Worm (Caenorhabditis elegans) whole organism, L4 larva: ENCODE measurements around the gene mlt-9.

ENCODE experiments used
- F10B5.3 ChIP-seq: sonication (generic microtip); optimal IDR thresholded peaks from 2 replicates; lab custom pipeline; 2016; ENCODE audit warnings: mild to moderate bottlenecking, missing genetic modification characterization, missing compliant biosample characterization
- F26F4.8 ChIP-seq: fragments of 200-800 bp; sonication (Bioruptor generic); conservative IDR thresholded peaks from 2 replicates; pipeline ENCODE4 v1.3.6; 2022; ENCODE audit warnings: missing genetic modification characterization, missing compliant biosample characterization
- F37D6.2 ChIP-seq: sonication (generic microtip); optimal IDR thresholded peaks from 2 replicates; lab custom pipeline; 2016; ENCODE audit warnings: mild to moderate bottlenecking, missing genetic modification characterization, missing compliant biosample characterization
- F49E8.2 ChIP-seq: sonication (generic microtip); optimal IDR thresholded peaks from 2 replicates; lab custom pipeline; 2016; ENCODE audit warnings: missing compliant biosample characterization, mild to moderate bottlenecking, missing genetic modification characterization, borderline replicate concordance
- aha-1 ChIP-seq: fragments of 150-350 bp; peaks from one replicate; lab custom pipeline; 2014; ENCODE audit warnings: missing biosample characterization, missing genetic modification characterization
- attf-4 ChIP-seq: sonication (generic microtip); optimal IDR thresholded peaks from 3 replicates; lab custom pipeline; 2017; ENCODE audit warnings: missing biosample characterization, missing genetic modification characterization
- ceh-32 ChIP-seq: sonication (generic microtip); optimal IDR thresholded peaks from 2 replicates; lab custom pipeline; 2016; ENCODE audit warnings: mild to moderate bottlenecking, missing genetic modification characterization, missing compliant biosample characterization; ENCODE audit not compliant: poor library complexity
- ceh-62 ChIP-seq: sonication (generic microtip); optimal IDR thresholded peaks from 2 replicates; lab custom pipeline; 2017; ENCODE audit warnings: missing biosample characterization, missing genetic modification characterization
- ces-1 ChIP-seq: fragments of 150-350 bp; sonication (generic microtip); optimal IDR thresholded peaks from 4 replicates; lab custom pipeline; 2014; ENCODE audit warnings: missing biosample characterization, missing genetic modification reagents, missing genetic modification characterization
- cey-2 ChIP-seq: sonication (generic microtip); optimal IDR thresholded peaks from 3 replicates; lab custom pipeline; 2017; ENCODE audit warnings: missing genetic modification characterization, mild to moderate bottlenecking, missing compliant biosample characterization, antibody characterized with exemption, borderline replicate concordance; ENCODE audit not compliant: insufficient read depth
- daf-19 ChIP-seq: fragments of 200-800 bp; sonication (Bioruptor generic); conservative IDR thresholded peaks from 2 replicates; pipeline ENCODE4 v1.3.6; 2022; ENCODE audit warnings: missing genetic modification characterization, missing compliant biosample characterization
- dmd-9 ChIP-seq: fragments of 200-800 bp; sonication (Bioruptor generic); IDR thresholded peaks from 2 replicates; pipeline ENCODE4 v1.3.6; 2022; ENCODE audit warnings: missing genetic modification reagents, missing genetic modification characterization, missing compliant biosample characterization
- dpl-1 ChIP-seq: fragments of 150-350 bp; optimal IDR thresholded peaks from 2 replicates; lab custom pipeline; 2014; ENCODE audit warnings: missing biosample characterization, missing genetic modification reagents, missing genetic modification characterization
- egl-27 ChIP-seq: sonication (generic microtip); optimal IDR thresholded peaks from 3 replicates; lab custom pipeline; 2017; ENCODE audit warnings: missing biosample characterization, missing genetic modification reagents, missing genetic modification characterization
- egl-43 ChIP-seq: fragments of 200-800 bp; sonication (Bioruptor generic); IDR thresholded peaks from 2 replicates; pipeline ENCODE4 v1.3.6; 2022; ENCODE audit warnings: missing genetic modification reagents, missing genetic modification characterization, missing compliant biosample characterization
- gei-8 ChIP-seq: fragments of 200-800 bp; sonication (Bioruptor generic); optimal IDR thresholded peaks from 2 replicates; lab custom pipeline; 2018; ENCODE audit warnings: mild to moderate bottlenecking, missing genetic modification characterization, missing compliant biosample characterization
- hlh-30 ChIP-seq: sonication (generic microtip); optimal IDR thresholded peaks from 2 replicates; lab custom pipeline; 2017; ENCODE audit warnings: antibody characterized with exemption, mild to moderate bottlenecking, missing genetic modification characterization, missing compliant biosample characterization; ENCODE audit not compliant: insufficient read depth
- jun-1 ChIP-seq: fragments of 150-350 bp; optimal IDR thresholded peaks from 2 replicates; lab custom pipeline; 2014; ENCODE audit warnings: missing biosample characterization, missing genetic modification reagents, missing genetic modification characterization
- lim-7 ChIP-seq: fragments of 200-800 bp; sonication (Bioruptor generic); IDR thresholded peaks from 2 replicates; pipeline ENCODE4 v1.3.6; 2022; ENCODE audit warnings: missing genetic modification characterization, missing compliant biosample characterization
- lin-1 ChIP-seq: fragments of 200-800 bp; sonication (Bioruptor generic); IDR thresholded peaks from 2 replicates; pipeline ENCODE4 v1.3.6; 2022; ENCODE audit warnings: missing genetic modification reagents, missing genetic modification characterization, missing compliant biosample characterization
- lin-15B ChIP-seq: fragments of 150-350 bp; sonication (generic microtip); optimal IDR thresholded peaks from 3 replicates; lab custom pipeline; 2014; ENCODE audit warnings: missing biosample characterization, missing genetic modification characterization
- lin-39 ChIP-seq: fragments of 150-350 bp; optimal IDR thresholded peaks from 2 replicates; lab custom pipeline; 2014; ENCODE audit warnings: missing biosample characterization, missing genetic modification reagents, missing genetic modification characterization
- mdt-29 ChIP-seq: fragments of 200-800 bp; sonication (Bioruptor generic); IDR thresholded peaks from 2 replicates; pipeline ENCODE4 v1.3.6; 2022; ENCODE audit warnings: missing genetic modification reagents, missing genetic modification characterization, missing compliant biosample characterization
- mes-2 ChIP-seq: sonication (generic microtip); optimal IDR thresholded peaks from 2 replicates; lab custom pipeline; 2016; ENCODE audit warnings: missing genotype, mild to moderate bottlenecking, missing genetic modification characterization, missing compliant biosample characterization; ENCODE audit not compliant: poor library complexity, severe bottlenecking
- nhr-10 ChIP-seq: fragments of 150-350 bp; optimal IDR thresholded peaks from 2 replicates; lab custom pipeline; 2014; ENCODE audit warnings: missing biosample characterization, missing genetic modification characterization
- nhr-102 ChIP-seq: sonication (generic microtip); optimal IDR thresholded peaks from 2 replicates; lab custom pipeline; 2016; ENCODE audit warnings: mild to moderate bottlenecking, missing genetic modification characterization, moderate library complexity, missing compliant biosample characterization
- nhr-237 ChIP-seq: sonication (generic microtip); optimal IDR thresholded peaks from 2 replicates; lab custom pipeline; 2017; ENCODE audit warnings: missing biosample characterization, missing genetic modification characterization
- nhr-25 ChIP-seq: sonication (generic microtip); optimal IDR thresholded peaks from 2 replicates; lab custom pipeline; 2017; ENCODE audit warnings: missing genetic modification characterization, mild to moderate bottlenecking, missing compliant biosample characterization, antibody characterized with exemption, moderate library complexity, borderline replicate concordance; ENCODE audit not compliant: insufficient read depth
- nhr-41 ChIP-seq: fragments of 200-800 bp; sonication (Bioruptor generic); IDR thresholded peaks from 2 replicates; pipeline ENCODE4 v1.3.6; 2022; ENCODE audit warnings: missing genetic modification reagents, missing genetic modification characterization, missing compliant biosample characterization
- pha-4 ChIP-seq, 2 experiments: fragments of 150-350 bp in 1 of 2; fragments of 200-800 bp in 1 of 2; sonication (Bioruptor generic) in 1 of 2; IDR thresholded peaks in 1 of 2; optimal IDR thresholded peaks in 1 of 2; 2 replicates each; pipeline versions ENCODE4 v1.3.6 to Lab custom; 2014 to 2022; ENCODE audit warnings: missing genetic modification characterization in 2 of 2, missing genetic modification reagents in 2 of 2, missing biosample characterization in 1 of 2, missing compliant biosample characterization in 1 of 2
- php-3 ChIP-seq: fragments of 200-800 bp; sonication (Bioruptor generic); IDR thresholded peaks from 2 replicates; pipeline ENCODE4 v1.3.6; 2022; ENCODE audit warnings: missing genetic modification reagents, missing genetic modification characterization, missing compliant biosample characterization
- pqm-1 ChIP-seq: sonication (generic microtip); optimal IDR thresholded peaks from 2 replicates; lab custom pipeline; 2017; ENCODE audit warnings: missing biosample characterization, missing genetic modification characterization
- sdz-12 ChIP-seq: fragments of 200-800 bp; sonication (Bioruptor generic); optimal IDR thresholded peaks from 2 replicates; lab custom pipeline; 2018; ENCODE audit warnings: mild to moderate bottlenecking, missing genetic modification characterization, missing compliant biosample characterization
- set-16 ChIP-seq: fragments of 200-800 bp; sonication (Bioruptor generic); IDR thresholded peaks from 2 replicates; pipeline ENCODE4 v1.3.6; 2022; ENCODE audit warnings: missing genetic modification reagents, missing genetic modification characterization, missing compliant biosample characterization
- skn-1 ChIP-seq: fragments of 150-350 bp; optimal IDR thresholded peaks from 2 replicates; lab custom pipeline; 2014; ENCODE audit warnings: missing biosample characterization, missing genetic modification characterization
- spr-1 ChIP-seq: sonication (generic microtip); optimal IDR thresholded peaks from 2 replicates; lab custom pipeline; 2016; ENCODE audit warnings: mild to moderate bottlenecking, missing genetic modification characterization, missing compliant biosample characterization
- spr-3 ChIP-seq: fragments of 200-800 bp; sonication (Bioruptor generic); optimal IDR thresholded peaks from 2 replicates; lab custom pipeline; 2018; ENCODE audit warnings: mild to moderate bottlenecking, missing genetic modification characterization, missing compliant biosample characterization
- tag-97 ChIP-seq: fragments of 200-800 bp; sonication (Bioruptor generic); IDR thresholded peaks from 2 replicates; pipeline ENCODE4 v1.3.6; 2022; ENCODE audit warnings: missing genetic modification characterization, missing compliant biosample characterization
- tra-1 ChIP-seq: fragments of 200-800 bp; sonication (Bioruptor generic); IDR thresholded peaks from 2 replicates; pipeline ENCODE4 v1.3.6; 2022; ENCODE audit warnings: missing genetic modification reagents, missing genetic modification characterization, missing compliant biosample characterization
- unc-130 ChIP-seq: sonication (generic microtip); optimal IDR thresholded peaks from 2 replicates; lab custom pipeline; 2016; ENCODE audit warnings: missing genetic modification reagents, missing genetic modification characterization, missing compliant biosample characterization
- unc-39 ChIP-seq: sonication (generic microtip); optimal IDR thresholded peaks from 2 replicates; lab custom pipeline; 2017; ENCODE audit warnings: missing biosample characterization, missing genetic modification characterization
- vab-7 ChIP-seq: fragments of 200-800 bp; sonication (Bioruptor generic); IDR thresholded peaks from 2 replicates; pipeline ENCODE4 v1.3.6; 2022; ENCODE audit warnings: missing genetic modification reagents, missing genetic modification characterization, missing compliant biosample characterization
- zag-1 ChIP-seq: fragments of 150-350 bp; optimal IDR thresholded peaks from 2 replicates; lab custom pipeline; 2014; ENCODE audit warnings: missing biosample characterization, missing genetic modification characterization
- zfp-2 ChIP-seq: sonication (generic microtip); optimal IDR thresholded peaks from 2 replicates; lab custom pipeline; 2016; ENCODE audit warnings: mild to moderate bottlenecking, missing genetic modification characterization, missing compliant biosample characterization
- zfp-3 ChIP-seq: fragments of 200-800 bp; sonication (Bioruptor generic); conservative IDR thresholded peaks from 2 replicates; pipeline ENCODE4 v1.3.6; 2022; ENCODE audit warnings: missing genetic modification reagents, missing genetic modification characterization, missing compliant biosample characterization
- zip-2 ChIP-seq: fragments of 150-350 bp; optimal IDR thresholded peaks from 2 replicates; lab custom pipeline; 2014; ENCODE audit warnings: missing biosample characterization, missing genetic modification characterization
- ztf-7 ChIP-seq: fragments of 150-350 bp; optimal IDR thresholded peaks from 2 replicates; lab custom pipeline; 2014; ENCODE audit warnings: missing biosample characterization, missing genetic modification characterization

mlt-9 gene

ce11 chrX:15146415-15147210 is 39.0 kb upstream of the mlt-9 start (continued):
- peak; percentile 47 for TF ChIP-seq ces-1 (GFP tag; lab: Kevin White, UChicago)
- no peak for TF ChIP-seq spr-3
- no peak for TF ChIP-seq nhr-10 (tag; lab: Kevin White, UChicago)
- TF ChIP-seq lin-15B (tag; lab: Kevin White, UChicago): no peak
- TF ChIP-seq zip-2 (tag; lab: Kevin White, UChicago): peak; percentile 17
- TF ChIP-seq ceh-32 (tag; lab: Kevin White, UChicago): no peak
- TF ChIP-seq dmd-9 (GFP tag; lab: Robert Waterston, UW): 0 out of 2 replicates have a peak, but pooled peaks have one; percentile 44
- no peak for TF ChIP-seq zag-1 (tag; lab: Kevin White, UChicago)
- no peak for TF ChIP-seq pqm-1
- TF ChIP-seq ceh-62: no peak
- peak; percentile 51 for TF ChIP-seq gei-8
- no peak for TF ChIP-seq zfp-2 (tag; lab: Kevin White, UChicago)
- TF ChIP-seq F10B5.3: no peak
- TF ChIP-seq lim-7 (GFP tag; lab: Robert Waterston, UW): peak; percentile 86
- TF ChIP-seq pha-4 (GFP tag; IDR thresholded peaks at IDR 0.05; lab: Robert Waterston, UW): no peak; the same call in 1 of the 2 replicates
- TF ChIP-seq pha-4 (tag; optimal IDR thresholded peaks at IDR 0.05; lab: Kevin White, UChicago): no peak
- 0 out of 2 replicates have a peak, but pooled peaks have one; percentile 56 for TF ChIP-seq tra-1 (GFP tag; lab: Robert Waterston, UW)
- TF ChIP-seq egl-27 (tag; lab: Kevin White, UChicago): no peak
- peak; percentile 57; the same call in 1 of the 2 replicates for TF ChIP-seq daf-19 (GFP tag; lab: Robert Waterston, UW)
- no peak for TF ChIP-seq attf-4 (tag; lab: Kevin White, UChicago)
- no peak for TF ChIP-seq lin-39 (tag; lab: Kevin White, UChicago)
- TF ChIP-seq hlh-30 (tag; lab: Kevin White, UChicago): no peak
- 0 out of 2 replicates have a peak, but pooled peaks have one; percentile 48 for TF ChIP-seq nhr-41 (GFP tag; lab: Robert Waterston, UW)
- no peak; the same call in 1 of the 2 replicates for TF ChIP-seq zfp-3
- TF ChIP-seq vab-7 (GFP tag; lab: Robert Waterston, UW): peak; percentile 82
- TF ChIP-seq mdt-29 (GFP tag; lab: Robert Waterston, UW): no peak
- TF ChIP-seq F49E8.2 (tag; lab: Kevin White, UChicago): no peak
- no peak for TF ChIP-seq dpl-1 (GFP tag; lab: Kevin White, UChicago)
- TF ChIP-seq mes-2 (tag; lab: Kevin White, UChicago): peak; percentile 75
- no peak for TF ChIP-seq nhr-102
- TF ChIP-seq php-3 (GFP tag; lab: Robert Waterston, UW): peak; percentile 39; the same call in 1 of the 2 replicates
- no peak for TF ChIP-seq sdz-12 (GFP tag; lab: Kevin White, UChicago)
- no peak for TF ChIP-seq tag-97 (GFP tag; lab: Robert Waterston, UW)
- peak; percentile 8 for TF ChIP-seq spr-1 (tag; lab: Kevin White, UChicago)
- TF ChIP-seq set-16 (GFP tag; lab: Robert Waterston, UW): no peak
- TF ChIP-seq jun-1 (tag; lab: Kevin White, UChicago): no peak
- TF ChIP-seq unc-130 (GFP tag; lab: Kevin White, UChicago): no peak
- TF ChIP-seq F26F4.8 (GFP tag; lab: Robert Waterston, UW): peak; percentile 75
- TF ChIP-seq nhr-237 (tag; lab: Kevin White, UChicago): no peak
- TF ChIP-seq, all 104 proteins: peak for 38

- TF ChIP-seq lin-1 (GFP tag; lab: Robert Waterston, UW) (no peak), ceh-32 (tag; lab: Kevin White, UChicago) (no peak), ztf-7 (tag; lab: Kevin White, UChicago) (no peak), cey-2 (tag; lab: Kevin White, UChicago) (no peak), aha-1 (tag; lab: Kevin White, UChicago) (no peak), skn-1 (tag; lab: Kevin White, UChicago) (no peak), egl-43 (GFP tag; lab: Robert Waterston, UW) (no peak), F37D6.2 (tag; lab: Kevin White, UChicago) (no peak), unc-39 (tag; lab: Kevin White, UChicago) (no peak), nhr-25 (tag; lab: Kevin White, UChicago) (no peak)
These were observed 27.3 kb upstream of the mlt-9 start for ce11 chrX:15134941-15135340.
